Comparison of ENCODE assay signal across 1 fruit fly cellular context in genomic region chr3L:19870843-19871666, dm6.
A peak's percentile ranks its signal among the peaks of the same experiment; 100 is the strongest.
TF ChIP-seq lines count a peak whose summit lies in the region.

Gene Rab8, minus strand, starts transcription at chr3L:19871078.
Gene Usp32, plus strand, starts transcription at chr3L:19871139.

TF ChIP-seq in whole organism, embryonic, 481 proteins besides CTCF, POLR2A, EP300 and RAD21 (continued from another document and continues in another):
- TF ChIP-seq twi (tag; optimal IDR thresholded peaks at IDR 0.05; lab: Kevin White, UChicago) = peak; percentile 40
- 0 out of 2 replicates have a peak, but pooled peaks have one; percentile 37 for TF ChIP-seq Atf6 (GFP tag; IDR thresholded peaks at IDR 0.05; lab: Robert Waterston, UW)
- peak; percentile 91 for TF ChIP-seq Opbp (GFP tag; IDR thresholded peaks at IDR 0.05; lab: Robert Waterston, UW; ENCODE audit: partially characterized antibody)
- TF ChIP-seq CG8944 (GFP tag; optimal IDR thresholded peaks at IDR 0.05; lab: Kevin White, UChicago) = peak; percentile 57
- peak; percentile 55 for TF ChIP-seq luna (GFP tag; optimal IDR thresholded peaks at IDR 0.05; lab: Kevin White, UChicago)
- peak; percentile 71 for TF ChIP-seq slbo (GFP tag; IDR thresholded peaks at IDR 0.05; lab: Robert Waterston, UW)
- TF ChIP-seq HLHmδ (GFP tag; optimal IDR thresholded peaks at IDR 0.05; lab: Kevin White, UChicago) = no peak
- no peak for TF ChIP-seq pita (GFP tag; optimal IDR thresholded peaks at IDR 0.05; lab: Kevin White, UChicago)
- TF ChIP-seq NC2α (GFP tag; optimal IDR thresholded peaks at IDR 0.05; lab: Kevin White, UChicago) = peak; percentile 49
- peak; percentile 23 for TF ChIP-seq eyg (GFP tag; optimal IDR thresholded peaks at IDR 0.05; lab: Kevin White, UChicago)
- TF ChIP-seq gt (GFP tag; IDR thresholded peaks at IDR 0.05; lab: Robert Waterston, UW) = no peak; the same call in 1 of the 2 replicates
- peak; percentile 46 for TF ChIP-seq CG10654 (GFP tag; optimal IDR thresholded peaks at IDR 0.05; lab: Kevin White, UChicago)
- peak; percentile 88 for TF ChIP-seq chinmo (GFP tag; IDR thresholded peaks at IDR 0.05; lab: Robert Waterston, UW; ENCODE audit: partially characterized antibody)
- TF ChIP-seq emc (GFP tag; optimal IDR thresholded peaks at IDR 0.05; lab: Kevin White, UChicago) = peak; percentile 25
- TF ChIP-seq Blimp-1 (GFP tag; optimal IDR thresholded peaks at IDR 0.05; lab: Kevin White, UChicago) = no peak
- peak; percentile 84 for TF ChIP-seq lab (GFP tag; optimal IDR thresholded peaks at IDR 0.05; lab: Kevin White, UChicago)
- peak; percentile 48 for TF ChIP-seq CrebB (tag; optimal IDR thresholded peaks at IDR 0.05; lab: Kevin White, UChicago)
- peak in 1 of 2 experiments; percentile 69 for TF ChIP-seq Hr51 (GFP tag; optimal IDR thresholded peaks at IDR 0.05; lab: Kevin White, UChicago)
- peak; percentile 86 for TF ChIP-seq sug (tag; optimal IDR thresholded peaks at IDR 0.05; lab: Kevin White, UChicago)
- peak; percentile 32; the same call in 1 of the 2 replicates for TF ChIP-seq Ada2b (GFP tag; IDR thresholded peaks at IDR 0.05; lab: Robert Waterston, UW)
- TF ChIP-seq GATAe (GFP tag; conservative IDR thresholded peaks at IDR 0.05; lab: Robert Waterston, UW) = no peak
- TF ChIP-seq tna (GFP tag; IDR thresholded peaks at IDR 0.05; lab: Robert Waterston, UW; ENCODE audit: partially characterized antibody) = peak; percentile 60
- peak; percentile 56 for TF ChIP-seq CG9437 (GFP tag; optimal IDR thresholded peaks at IDR 0.05; lab: Kevin White, UChicago)
- no peak for TF ChIP-seq Kr (GFP tag; optimal IDR thresholded peaks at IDR 0.05; lab: Kevin White, UChicago)
- TF ChIP-seq sens (GFP tag; lab: Kevin White, UChicago) = peak; percentile 78
- TF ChIP-seq Hr78 (GFP tag; optimal IDR thresholded peaks at IDR 0.05; lab: Kevin White, UChicago) = no peak
- peak; percentile 63 to 80 for TF ChIP-seq dpn (GFP tag; optimal IDR thresholded peaks at IDR 0.05; lab: Kevin White, UChicago)
- peak; percentile 50 for TF ChIP-seq Hey (tag; optimal IDR thresholded peaks at IDR 0.05; lab: Kevin White, UChicago)
- no peak for TF ChIP-seq Doc2 (GFP tag; IDR thresholded peaks at IDR 0.05; lab: Robert Waterston, UW)
- no peak for TF ChIP-seq CG1024 (GFP tag; IDR thresholded peaks at IDR 0.05; lab: Robert Waterston, UW)
- TF ChIP-seq unpg (GFP tag; optimal IDR thresholded peaks at IDR 0.05; lab: Kevin White, UChicago) = peak; percentile 41
- TF ChIP-seq Drgx (GFP tag; IDR thresholded peaks at IDR 0.05; lab: Robert Waterston, UW) = no peak
- no peak for TF ChIP-seq Poxn (GFP tag; IDR thresholded peaks at IDR 0.05; lab: Robert Waterston, UW)
- TF ChIP-seq Dip2 (GFP tag; IDR thresholded peaks at IDR 0.05; lab: Robert Waterston, UW) = no peak
- TF ChIP-seq sqz (GFP tag; optimal IDR thresholded peaks at IDR 0.05; lab: Kevin White, UChicago) = no peak
- no peak for TF ChIP-seq CG13894 (tag; optimal IDR thresholded peaks at IDR 0.05; lab: Kevin White, UChicago)
- peak in 1 of 2 experiments; percentile 10 for TF ChIP-seq bsh (GFP tag; optimal IDR thresholded peaks at IDR 0.05; lab: Kevin White, UChicago)
- TF ChIP-seq H2.0 (GFP tag; IDR thresholded peaks at IDR 0.05; lab: Robert Waterston, UW) = peak; percentile 39; the same call in 1 of the 2 replicates
- peak; percentile 67 for TF ChIP-seq CG7987 (GFP tag; optimal IDR thresholded peaks at IDR 0.05; lab: Kevin White, UChicago)
- peak; percentile 92 for TF ChIP-seq pzg (GFP tag; optimal IDR thresholded peaks at IDR 0.05; lab: Kevin White, UChicago)
- peak; percentile 32 for TF ChIP-seq dmrt11E (tag; optimal IDR thresholded peaks at IDR 0.05; lab: Kevin White, UChicago)
- peak; percentile 81 for TF ChIP-seq Bteb2 (GFP tag; optimal IDR thresholded peaks at IDR 0.05; lab: Kevin White, UChicago)
- TF ChIP-seq CG17912 (GFP tag; optimal IDR thresholded peaks at IDR 0.05; lab: Kevin White, UChicago) = peak; percentile 70
- no peak for TF ChIP-seq abd-A (tag; optimal IDR thresholded peaks at IDR 0.05; lab: Kevin White, UChicago)
- no peak for TF ChIP-seq CG17568 (GFP tag; optimal IDR thresholded peaks at IDR 0.05; lab: Kevin White, UChicago)
- peak; percentile 84 for TF ChIP-seq knrl (GFP tag; IDR thresholded peaks at IDR 0.05; lab: Robert Waterston, UW; ENCODE audit: partially characterized antibody)
- TF ChIP-seq BEAF-32 (GFP tag; optimal IDR thresholded peaks at IDR 0.05; lab: Kevin White, UChicago) = peak; percentile 94
- no peak for TF ChIP-seq Asciz (GFP tag; optimal IDR thresholded peaks at IDR 0.05; lab: Kevin White, UChicago)
- TF ChIP-seq CG5245 (GFP tag; optimal IDR thresholded peaks at IDR 0.05; lab: Kevin White, UChicago) = peak; percentile 34
- TF ChIP-seq zf30C (GFP tag; optimal IDR thresholded peaks at IDR 0.05; lab: Kevin White, UChicago) = peak; percentile 14
- TF ChIP-seq CG2199 (GFP tag; IDR thresholded peaks at IDR 0.05; lab: Robert Waterston, UW) = peak; percentile 82; the same call in 2 of the 3 replicates
- TF ChIP-seq CG4617 (GFP tag; optimal IDR thresholded peaks at IDR 0.05; lab: Kevin White, UChicago; ENCODE audit: borderline replicate concordance) = peak; percentile 93
- TF ChIP-seq CG8388 (GFP tag; optimal IDR thresholded peaks at IDR 0.05; lab: Kevin White, UChicago) = peak; percentile 16
- no peak for TF ChIP-seq br (optimal IDR thresholded peaks at IDR 0.05; lab: Kevin White, UChicago)
- peak; percentile 43 for TF ChIP-seq Dp (GFP tag; optimal IDR thresholded peaks at IDR 0.05; lab: Kevin White, UChicago)
- no peak for TF ChIP-seq CG16779 (GFP tag; IDR thresholded peaks at IDR 0.05; lab: Robert Waterston, UW)
- peak; percentile 47 to 69 for TF ChIP-seq Pdp1 (GFP tag; optimal IDR thresholded peaks at IDR 0.05; lab: Kevin White, UChicago)
- TF ChIP-seq CG17361 (GFP tag; IDR thresholded peaks at IDR 0.05; lab: Robert Waterston, UW) = no peak; the same call in 1 of the 3 replicates
- no peak for TF ChIP-seq CG1603 (tag; optimal IDR thresholded peaks at IDR 0.05; lab: Kevin White, UChicago)
- peak; percentile 78 for TF ChIP-seq stwl (tag; optimal IDR thresholded peaks at IDR 0.05; lab: Kevin White, UChicago)
- no peak for TF ChIP-seq seq (GFP tag; IDR thresholded peaks at IDR 0.05; lab: Robert Waterston, UW)
- no peak for TF ChIP-seq ttk (GFP tag; IDR thresholded peaks at IDR 0.05; lab: Robert Waterston, UW)
- TF ChIP-seq hbn (GFP tag; IDR thresholded peaks at IDR 0.05; lab: Robert Waterston, UW; ENCODE audit: partially characterized antibody) = peak; percentile 71
- no peak for TF ChIP-seq toy (GFP tag; IDR thresholded peaks at IDR 0.05; lab: Robert Waterston, UW)
- peak; percentile 71 for TF ChIP-seq Antp (GFP tag; optimal IDR thresholded peaks at IDR 0.05; lab: Kevin White, UChicago)
- TF ChIP-seq CG2116 (GFP tag; optimal IDR thresholded peaks at IDR 0.05; lab: Kevin White, UChicago) = peak; percentile 90
- TF ChIP-seq CG8765 (GFP tag; IDR thresholded peaks at IDR 0.05; lab: Robert Waterston, UW) = no peak
- TF ChIP-seq CG11247 (GFP tag; IDR thresholded peaks at IDR 0.05; lab: Robert Waterston, UW) = no peak
- TF ChIP-seq CG3163 (GFP tag; optimal IDR thresholded peaks at IDR 0.05; lab: Kevin White, UChicago) = peak; percentile 57
- TF ChIP-seq gcm (GFP tag; optimal IDR thresholded peaks at IDR 0.05; lab: Kevin White, UChicago) = peak; percentile 73
- TF ChIP-seq chm (GFP tag; IDR thresholded peaks at IDR 0.05; lab: Robert Waterston, UW) = peak; percentile 51
- peak; percentile 57 for TF ChIP-seq Max (GFP tag; optimal IDR thresholded peaks at IDR 0.05; lab: Kevin White, UChicago)
- TF ChIP-seq CG6272 (GFP tag; IDR thresholded peaks at IDR 0.05; lab: Robert Waterston, UW) = no peak
- peak; percentile 78 for TF ChIP-seq CG34376 (GFP tag; optimal IDR thresholded peaks at IDR 0.05; lab: Kevin White, UChicago)
- TF ChIP-seq CG3838 (GFP tag; optimal IDR thresholded peaks at IDR 0.05; lab: Kevin White, UChicago) = no peak
- TF ChIP-seq Hr39 (optimal IDR thresholded peaks at IDR 0.05; lab: Kevin White, UChicago) = no peak
- peak; percentile 58 for TF ChIP-seq CG4854 (GFP tag; optimal IDR thresholded peaks at IDR 0.05; lab: Kevin White, UChicago)
- peak; percentile 64 for TF ChIP-seq CG13296 (GFP tag; optimal IDR thresholded peaks at IDR 0.05; lab: Kevin White, UChicago)
- TF ChIP-seq D19B (GFP tag; optimal IDR thresholded peaks at IDR 0.05; lab: Kevin White, UChicago) = no peak
- peak; percentile 30 for TF ChIP-seq Dek (tag; optimal IDR thresholded peaks at IDR 0.05; lab: Kevin White, UChicago)
- TF ChIP-seq ro (GFP tag; IDR thresholded peaks at IDR 0.05; lab: Robert Waterston, UW) = no peak
- TF ChIP-seq fd102C (GFP tag; optimal IDR thresholded peaks at IDR 0.05; lab: Kevin White, UChicago) = peak; percentile 1
- TF ChIP-seq vfl (GFP tag; optimal IDR thresholded peaks at IDR 0.05; lab: Kevin White, UChicago) = peak; percentile 62
- peak; percentile 57 for TF ChIP-seq nerfin-2 (GFP tag; IDR thresholded peaks at IDR 0.05; lab: Robert Waterston, UW; ENCODE audit: partially characterized antibody)
- TF ChIP-seq CG12391 (tag; optimal IDR thresholded peaks at IDR 0.05; lab: Kevin White, UChicago) = peak; percentile 54
- no peak for TF ChIP-seq Jarid2 (GFP tag; optimal IDR thresholded peaks at IDR 0.05; lab: Kevin White, UChicago)
- no peak for TF ChIP-seq sens-2 (GFP tag; IDR thresholded peaks at IDR 0.05; lab: Robert Waterston, UW)
- TF ChIP-seq CG2202 (tag; optimal IDR thresholded peaks at IDR 0.05; lab: Kevin White, UChicago) = peak; percentile 25
- TF ChIP-seq schlank (tag; optimal IDR thresholded peaks at IDR 0.05; lab: Kevin White, UChicago) = peak; percentile 15
- TF ChIP-seq CG6654 (GFP tag; optimal IDR thresholded peaks at IDR 0.05; lab: Kevin White, UChicago) = no peak
- no peak for TF ChIP-seq CG15479 (GFP tag; optimal IDR thresholded peaks at IDR 0.05; lab: Kevin White, UChicago)
- no peak for TF ChIP-seq Usf (GFP tag; optimal IDR thresholded peaks at IDR 0.05; lab: Kevin White, UChicago)
- TF ChIP-seq CG2678 (tag; optimal IDR thresholded peaks at IDR 0.05; lab: Kevin White, UChicago) = no peak
- peak; percentile 61 for TF ChIP-seq nmo (GFP tag; optimal IDR thresholded peaks at IDR 0.05; lab: Kevin White, UChicago)
- peak; percentile 23 for TF ChIP-seq gsb-n (tag; optimal IDR thresholded peaks at IDR 0.05; lab: Kevin White, UChicago)
- no peak for TF ChIP-seq gsb (GFP tag; IDR thresholded peaks at IDR 0.05; lab: Robert Waterston, UW)
- TF ChIP-seq cas (GFP tag; IDR thresholded peaks at IDR 0.05; lab: Robert Waterston, UW) = peak; percentile 48; the same call in 1 of the 2 replicates
- TF ChIP-seq CG11085 (GFP tag; IDR thresholded peaks at IDR 0.05; lab: Robert Waterston, UW) = peak; percentile 44; the same call in 1 of the 2 replicates
- no peak; the same call in 1 of the 2 replicates for TF ChIP-seq klu (GFP tag; IDR thresholded peaks at IDR 0.05; lab: Robert Waterston, UW)
- TF ChIP-seq oc (tag; optimal IDR thresholded peaks at IDR 0.05; lab: Kevin White, UChicago) = no peak
- peak; percentile 55 for TF ChIP-seq CG12744 (GFP tag; optimal IDR thresholded peaks at IDR 0.05; lab: Kevin White, UChicago)
- peak; percentile 20 for TF ChIP-seq CG1602 (GFP tag; optimal IDR thresholded peaks at IDR 0.05; lab: Kevin White, UChicago)
- TF ChIP-seq CG18476 (GFP tag; optimal IDR thresholded peaks at IDR 0.05; lab: Kevin White, UChicago) = peak; percentile 8
- TF ChIP-seq NfI (GFP tag; optimal IDR thresholded peaks at IDR 0.05; lab: Kevin White, UChicago) = peak; percentile 72
- TF ChIP-seq trh (GFP tag; optimal IDR thresholded peaks at IDR 0.05; lab: Kevin White, UChicago) = no peak
- peak; percentile 28 for TF ChIP-seq CG2875 (GFP tag; optimal IDR thresholded peaks at IDR 0.05; lab: Kevin White, UChicago)
- peak; percentile 74 for TF ChIP-seq CG34422 (GFP tag; IDR thresholded peaks at IDR 0.05; lab: Robert Waterston, UW)
- TF ChIP-seq zfh1 (GFP tag; IDR thresholded peaks at IDR 0.05; lab: Robert Waterston, UW) = peak; percentile 42; the same call in 2 of the 3 replicates
- no peak for TF ChIP-seq org-1 (GFP tag; optimal IDR thresholded peaks at IDR 0.05; lab: Kevin White, UChicago)
- TF ChIP-seq chif (GFP tag; optimal IDR thresholded peaks at IDR 0.05; lab: Kevin White, UChicago) = peak; percentile 17 to 46
- peak; percentile 25 for TF ChIP-seq Atf3 (GFP tag; optimal IDR thresholded peaks at IDR 0.05; lab: Kevin White, UChicago)
- peak; percentile 21 for TF ChIP-seq CG8290 (GFP tag; optimal IDR thresholded peaks at IDR 0.05; lab: Kevin White, UChicago)
- TF ChIP-seq CG8290 (tag; optimal IDR thresholded peaks at IDR 0.05; lab: Kevin White, UChicago) = no peak
- peak; percentile 29 for TF ChIP-seq CG3995 (GFP tag; optimal IDR thresholded peaks at IDR 0.05; lab: Kevin White, UChicago)
- peak; percentile 38 for TF ChIP-seq tup (GFP tag; optimal IDR thresholded peaks at IDR 0.05; lab: Kevin White, UChicago)
- peak; percentile 64 for TF ChIP-seq Bdp1 (GFP tag; optimal IDR thresholded peaks at IDR 0.05; lab: Kevin White, UChicago)
- TF ChIP-seq cato (GFP tag; optimal IDR thresholded peaks at IDR 0.05; lab: Kevin White, UChicago; ENCODE audit: borderline replicate concordance) = no peak
- no peak for TF ChIP-seq CG2889 (GFP tag; IDR thresholded peaks at IDR 0.05; lab: Robert Waterston, UW)
- peak; percentile 1 for TF ChIP-seq corto (GFP tag; optimal IDR thresholded peaks at IDR 0.05; lab: Kevin White, UChicago)
- TF ChIP-seq YL-1 (GFP tag; optimal IDR thresholded peaks at IDR 0.05; lab: Kevin White, UChicago) = peak; percentile 97
- peak; percentile 80 for TF ChIP-seq her (GFP tag; optimal IDR thresholded peaks at IDR 0.05; lab: Kevin White, UChicago)
- TF ChIP-seq crc (GFP tag; optimal IDR thresholded peaks at IDR 0.05; lab: Kevin White, UChicago) = peak; percentile 39
- TF ChIP-seq pb (GFP tag; optimal IDR thresholded peaks at IDR 0.05; lab: Kevin White, UChicago) = peak; percentile 69
- TF ChIP-seq odd (GFP tag; optimal IDR thresholded peaks at IDR 0.05; lab: Kevin White, UChicago) = peak; percentile 13
- peak; percentile 86 for TF ChIP-seq Rfx (GFP tag; IDR thresholded peaks at IDR 0.05; lab: Robert Waterston, UW)
- no peak for TF ChIP-seq aop (GFP tag; IDR thresholded peaks at IDR 0.05; lab: Robert Waterston, UW)
- peak; percentile 74 for TF ChIP-seq CG4328 (GFP tag; optimal IDR thresholded peaks at IDR 0.05; lab: Kevin White, UChicago)
- no peak for TF ChIP-seq CkIIα-i1 (GFP tag; IDR thresholded peaks at IDR 0.05; lab: Robert Waterston, UW)
- no peak for TF ChIP-seq sima (GFP tag; optimal IDR thresholded peaks at IDR 0.05; lab: Kevin White, UChicago)
- TF ChIP-seq CG11696 (GFP tag; IDR thresholded peaks at IDR 0.05; lab: Robert Waterston, UW) = no peak
- TF ChIP-seq Dref (GFP tag; IDR thresholded peaks at IDR 0.05; lab: Robert Waterston, UW) = peak; percentile 90
- TF ChIP-seq tio (GFP tag; optimal IDR thresholded peaks at IDR 0.05; lab: Kevin White, UChicago) = no peak
- TF ChIP-seq Med (GFP tag; lab: Kevin White, UChicago) = peak; percentile 96
